Worm (Caenorhabditis elegans) whole organism, early embryonic: ENCODE results near the gene mvk-1.

Experiments used
- aly-1 ChIP-seq: sonication (generic microtip); optimal IDR thresholded peaks from 2 replicates; lab custom pipeline; 2016; ENCODE audit warnings: missing genetic modification characterization, missing compliant biosample characterization
- ama-1 ChIP-seq: fragments of 150-350 bp; optimal IDR thresholded peaks from 2 replicates; lab custom pipeline; 2014
- ceh-36 ChIP-seq: sonication (generic microtip); optimal IDR thresholded peaks from 2 replicates; lab custom pipeline; 2016; ENCODE audit warnings: missing genetic modification characterization, inconsistent platforms, missing compliant biosample characterization
- flt-1 ChIP-seq: fragments of 200-800 bp; sonication (Bioruptor generic); IDR thresholded peaks from 2 replicates; pipeline ENCODE4 v1.3.6; 2022; ENCODE audit warnings: missing genetic modification characterization, missing compliant biosample characterization
- hmbx-1 ChIP-seq: sonication (generic microtip); optimal IDR thresholded peaks from 2 replicates; lab custom pipeline; 2016; ENCODE audit warnings: mild to moderate bottlenecking, missing genetic modification characterization, missing compliant biosample characterization
- scrt-1 ChIP-seq: fragments of 200-800 bp; sonication (Bioruptor generic); IDR thresholded peaks from 2 replicates; pipeline ENCODE4 v1.3.6; 2022; ENCODE audit warnings: missing genetic modification characterization, missing compliant biosample characterization
- tbx-37 ChIP-seq: fragments of 200-800 bp; sonication (Bioruptor generic); conservative IDR thresholded peaks from 2 replicates; pipeline ENCODE4 v1.3.6; 2022; ENCODE audit warnings: missing genetic modification reagents, missing genetic modification characterization, missing compliant biosample characterization

ce11 chrIII:6105897-6106296 is 30.2 kb downstream of the mvk-1 start:
- TF ChIP-seq tbx-37 (GFP tag; lab: Robert Waterston, UW) (no peak), hmbx-1 (tag; lab: Kevin White, UChicago) (no peak), flt-1 (no peak), ama-1 (no peak), ceh-36 (tag; lab: Kevin White, UChicago) (no peak), scrt-1 (GFP tag; lab: Robert Waterston, UW) (no peak), aly-1 (tag; lab: Kevin White, UChicago) (no peak)
